Worm (Caenorhabditis elegans) whole organism, midembryonic: ENCODE results near the gene sek-5.

Experiments used
- cog-1 ChIP-seq: sonication (generic microtip); optimal IDR thresholded peaks from 2 replicates; lab custom pipeline; 2016; ENCODE audit warnings: missing genetic modification characterization, missing compliant biosample characterization
- flt-1 ChIP-seq: fragments of 200-800 bp; sonication (Bioruptor generic); IDR thresholded peaks from 2 replicates; pipeline ENCODE4 v1.3.6; 2022; ENCODE audit warnings: missing genetic modification characterization, missing compliant biosample characterization
- ztf-23 ChIP-seq: fragments of 200-800 bp; sonication (Bioruptor generic); IDR thresholded peaks from 2 replicates; pipeline ENCODE4 v1.3.6; 2022; ENCODE audit warnings: missing genetic modification reagents, missing genetic modification characterization, missing compliant biosample characterization

ce11 chrX:5377307-5377706 is at the start of gene sek-5:
- TF ChIP-seq cog-1 (tag; lab: Kevin White, UChicago) (no peak), flt-1 (GFP tag; lab: Robert Waterston, UW) (no peak), ztf-23 (no peak)
